Fruit fly (Drosophila melanogaster) whole organism, embryonic: ENCODE measurements around the gene T48.

Experiments
- CG10147 ChIP-seq: fragments of 200-800 bp; sonication (Bioruptor generic); optimal IDR thresholded peaks from 2 replicates; lab custom pipeline; 2019; ENCODE audit warnings: missing biosample characterization, mild to moderate bottlenecking, missing genetic modification characterization, moderate library complexity
- CG10366 ChIP-seq: fragments of 200-800 bp; sonication (Bioruptor generic); IDR thresholded peaks from 2 replicates; pipeline ENCODE4 v1.3.6; 2022; ENCODE audit warnings: missing biosample characterization, missing genetic modification characterization
- CG10979 ChIP-seq: fragments of 200-800 bp; sonication (Bioruptor generic); optimal IDR thresholded peaks from 2 replicates; lab custom pipeline; 2018; ENCODE audit warnings: missing biosample characterization, mild to moderate bottlenecking, missing genetic modification characterization, moderate library complexity
- CG11504 ChIP-seq: fragments of 200-800 bp; sonication (Bioruptor generic); optimal IDR thresholded peaks from 3 replicates; lab custom pipeline; 2019; ENCODE audit warnings: missing biosample characterization, mild to moderate bottlenecking, missing genetic modification characterization, moderate library complexity
- CG11723 ChIP-seq: fragments of 200-800 bp; sonication (Bioruptor generic); optimal IDR thresholded peaks from 2 replicates; lab custom pipeline; 2017; ENCODE audit warnings: missing biosample characterization, mild to moderate bottlenecking, missing genetic modification characterization
- CG12071 ChIP-seq: fragments of 200-800 bp; sonication (Bioruptor generic); optimal IDR thresholded peaks from 3 replicates; lab custom pipeline; 2018; ENCODE audit warnings: missing biosample characterization, mild to moderate bottlenecking, missing genetic modification characterization
- CG12744 ChIP-seq: fragments of 200-800 bp; sonication (Bioruptor generic); optimal IDR thresholded peaks from 2 replicates; lab custom pipeline; 2016; ENCODE audit warnings: missing biosample characterization, missing genetic modification characterization
- CG1529 ChIP-seq: fragments of 200-800 bp; sonication (Bioruptor generic); optimal IDR thresholded peaks from 3 replicates; lab custom pipeline; 2018; ENCODE audit warnings: missing biosample characterization, missing genetic modification characterization
- CG15479 ChIP-seq: fragments of 200-800 bp; sonication (Bioruptor generic); optimal IDR thresholded peaks from 3 replicates; lab custom pipeline; 2019; ENCODE audit warnings: missing biosample characterization, mild to moderate bottlenecking, missing genetic modification characterization, moderate library complexity
- CG16815 ChIP-seq: fragments of 200-800 bp; sonication (Bioruptor generic); optimal IDR thresholded peaks from 3 replicates; lab custom pipeline; 2017; ENCODE audit warnings: missing biosample characterization, mild to moderate bottlenecking, missing genetic modification characterization
- CG17802 ChIP-seq: fragments of 200-800 bp; sonication (Bioruptor generic); optimal IDR thresholded peaks from 2 replicates; lab custom pipeline; 2018; ENCODE audit warnings: missing biosample characterization, mild to moderate bottlenecking, missing genetic modification characterization, moderate library complexity
- CG18262 ChIP-seq: fragments of 200-800 bp; optimal IDR thresholded peaks from 3 replicates; lab custom pipeline; 2019; ENCODE audit warnings: missing biosample characterization, mild to moderate bottlenecking, missing genetic modification characterization, moderate library complexity
- CG18476 ChIP-seq: fragments of 200-800 bp; sonication (Bioruptor generic); optimal IDR thresholded peaks from 2 replicates; lab custom pipeline; 2016; ENCODE audit warnings: missing biosample characterization, mild to moderate bottlenecking, missing genetic modification characterization
- CG18619 ChIP-seq: fragments of 200-800 bp; sonication (Bioruptor generic); optimal IDR thresholded peaks from 3 replicates; lab custom pipeline; 2017; ENCODE audit warnings: missing biosample characterization, mild to moderate bottlenecking, missing genetic modification characterization
- CG2202 ChIP-seq: fragments of 200-800 bp; sonication (Bioruptor generic); optimal IDR thresholded peaks from 2 replicates; lab custom pipeline; 2018; ENCODE audit warnings: missing biosample characterization, mild to moderate bottlenecking, missing genetic modification characterization
- CG3995 ChIP-seq: fragments of 200-800 bp; sonication (Bioruptor generic); optimal IDR thresholded peaks from 3 replicates; lab custom pipeline; 2016; ENCODE audit warnings: missing biosample characterization, missing genetic modification characterization
- CG6813 ChIP-seq: fragments of 200-800 bp; sonication (Bioruptor generic); optimal IDR thresholded peaks from 2 replicates; lab custom pipeline; 2017; ENCODE audit warnings: missing biosample characterization, missing genetic modification characterization, mild to moderate bottlenecking, moderate library complexity, missing genetic modification reagents
- CG7928 ChIP-seq: fragments of 200-800 bp; sonication (Bioruptor generic); optimal IDR thresholded peaks from 2 replicates; lab custom pipeline; 2017; ENCODE audit warnings: missing biosample characterization, mild to moderate bottlenecking, missing genetic modification characterization
- CG8281 ChIP-seq: fragments of 200-800 bp; sonication (Bioruptor generic); optimal IDR thresholded peaks from 2 replicates; lab custom pipeline; 2018; ENCODE audit warnings: missing biosample characterization, mild to moderate bottlenecking, missing genetic modification characterization, moderate library complexity
- CHES-1-like ChIP-seq: fragments of 200-800 bp; sonication (Bioruptor generic); optimal IDR thresholded peaks from 2 replicates; lab custom pipeline; 2016; ENCODE audit warnings: missing biosample characterization, missing genetic modification characterization
- Dek ChIP-seq: fragments of 200-800 bp; sonication (Bioruptor generic); optimal IDR thresholded peaks from 3 replicates; lab custom pipeline; 2019; ENCODE audit warnings: missing biosample characterization, mild to moderate bottlenecking, missing genetic modification characterization, moderate library complexity
- Eip74EF ChIP-seq, 2 experiments: fragments of 200-800 bp in 1 of 2; fragments of >200 bp in 1 of 2; sonication (Bioruptor generic) in 1 of 2; optimal IDR thresholded peaks; 2 replicates each; lab custom pipeline; 2017 to 2019; ENCODE audit warnings: missing biosample characterization in 2 of 2, missing genetic modification characterization in 2 of 2, mild to moderate bottlenecking in 1 of 2, moderate library complexity in 1 of 2
- Fer2 ChIP-seq: fragments of 200-800 bp; sonication (Bioruptor generic); optimal IDR thresholded peaks from 2 replicates; lab custom pipeline; 2018; ENCODE audit warnings: missing biosample characterization, mild to moderate bottlenecking, missing genetic modification characterization, moderate library complexity
- MBD-R2 ChIP-seq: fragments of 200-800 bp; sonication (Bioruptor generic); IDR thresholded peaks from 2 replicates; pipeline ENCODE4 v1.3.6; 2022; ENCODE audit warnings: missing biosample characterization, missing genetic modification characterization
- Med ChIP-seq: fragments of 200-800 bp; sonication (Bioruptor generic); peaks from one replicate; lab custom pipeline; 2016; ENCODE audit warnings: missing biosample characterization, missing genetic modification characterization, mild to moderate bottlenecking, inconsistent platforms, moderate library complexity
- Mes4 ChIP-seq: fragments of 200-800 bp; sonication (Bioruptor generic); optimal IDR thresholded peaks from 2 replicates; lab custom pipeline; 2016; ENCODE audit warnings: missing biosample characterization, missing genetic modification characterization
- Nf-YC ChIP-seq: fragments of 200-800 bp; optimal IDR thresholded peaks from 3 replicates; lab custom pipeline; 2019; ENCODE audit warnings: missing biosample characterization, mild to moderate bottlenecking, missing genetic modification characterization, moderate library complexity
- PHDP ChIP-seq: fragments of 200-800 bp; sonication (Bioruptor generic); optimal IDR thresholded peaks from 3 replicates; lab custom pipeline; 2018; ENCODE audit warnings: missing biosample characterization, mild to moderate bottlenecking, missing genetic modification characterization, moderate library complexity
- Ravus ChIP-seq: fragments of 200-800 bp; sonication (Bioruptor generic); IDR thresholded peaks from 2 replicates; pipeline ENCODE4 v1.3.6; 2022; ENCODE audit warnings: missing biosample characterization, missing genetic modification characterization
- Scr ChIP-seq: fragments of 200-800 bp; sonication (Bioruptor generic); IDR thresholded peaks from 2 replicates; pipeline ENCODE4 v1.3.6; 2022; ENCODE audit warnings: missing biosample characterization, missing genetic modification characterization; ENCODE audit not compliant: partially characterized antibody
- Sin3A ChIP-seq: fragments of >200 bp; optimal IDR thresholded peaks from 2 replicates; lab custom pipeline; 2018
- Xbp1 ChIP-seq: fragments of 200-800 bp; sonication (Bioruptor generic); optimal IDR thresholded peaks from 3 replicates; lab custom pipeline; 2016; ENCODE audit warnings: missing biosample characterization, mild to moderate bottlenecking, missing genetic modification characterization
- bowl ChIP-seq: fragments of 200-800 bp; sonication (Bioruptor generic); IDR thresholded peaks from 2 replicates; pipeline ENCODE4 v1.3.6; 2022; ENCODE audit warnings: missing biosample characterization, missing genetic modification characterization
- chm ChIP-seq: fragments of 200-800 bp; sonication (Bioruptor generic); IDR thresholded peaks from 2 replicates; pipeline ENCODE4 v1.3.6; 2022; ENCODE audit warnings: missing biosample characterization, missing genetic modification characterization
- da ChIP-seq: fragments of 200-800 bp; sonication (Bioruptor generic); optimal IDR thresholded peaks from 2 replicates; lab custom pipeline; 2016; ENCODE audit warnings: missing biosample characterization, missing genetic modification characterization
- danr ChIP-seq: fragments of 200-800 bp; sonication (Bioruptor generic); IDR thresholded peaks from 2 replicates; pipeline ENCODE4 v1.3.6; 2022; ENCODE audit warnings: missing biosample characterization, missing genetic modification characterization
- dmrt11E ChIP-seq: fragments of 200-800 bp; sonication (Bioruptor generic); optimal IDR thresholded peaks from 3 replicates; lab custom pipeline; 2018; ENCODE audit warnings: missing biosample characterization, mild to moderate bottlenecking, missing genetic modification characterization, moderate library complexity
- ftz-f1 ChIP-seq: fragments of 200-800 bp; sonication (Bioruptor generic); optimal IDR thresholded peaks from 2 replicates; lab custom pipeline; 2016; ENCODE audit warnings: missing biosample characterization, missing genetic modification characterization
- gce ChIP-seq: fragments of 200-800 bp; sonication (Bioruptor generic); IDR thresholded peaks from 3 replicates; pipeline ENCODE4 v1.3.6; 2022; ENCODE audit warnings: missing biosample characterization, missing genetic modification characterization
- gsb ChIP-seq: fragments of 200-800 bp; sonication (Bioruptor generic); IDR thresholded peaks from 2 replicates; pipeline ENCODE4 v1.3.6; 2022; ENCODE audit warnings: missing biosample characterization, missing genetic modification characterization
- hb ChIP-seq: fragments of 200-800 bp; sonication (Bioruptor generic); IDR thresholded peaks from 3 replicates; pipeline ENCODE4 v1.3.6; 2022; ENCODE audit warnings: missing biosample characterization, missing genetic modification characterization; ENCODE audit not compliant: partially characterized antibody
- onecut ChIP-seq: fragments of 200-800 bp; sonication (Bioruptor generic); IDR thresholded peaks from 2 replicates; pipeline ENCODE4 v1.3.6; 2022; ENCODE audit warnings: missing biosample characterization, missing genetic modification characterization
- p53 ChIP-seq: fragments of 200-800 bp; sonication (Bioruptor generic); optimal IDR thresholded peaks from 2 replicates; lab custom pipeline; 2016; ENCODE audit warnings: missing biosample characterization, missing genetic modification characterization
- slbo ChIP-seq: fragments of 200-800 bp; sonication (Bioruptor generic); IDR thresholded peaks from 2 replicates; pipeline ENCODE4 v1.3.6; 2022; ENCODE audit warnings: missing biosample characterization, missing genetic modification characterization
- tna ChIP-seq: fragments of 200-800 bp; sonication (Bioruptor generic); IDR thresholded peaks from 2 replicates; pipeline ENCODE4 v1.3.6; 2022; ENCODE audit warnings: missing biosample characterization, missing genetic modification characterization; ENCODE audit not compliant: partially characterized antibody
- tup ChIP-seq: fragments of 200-800 bp; sonication (Bioruptor generic); optimal IDR thresholded peaks from 2 replicates; lab custom pipeline; 2016; ENCODE audit warnings: missing biosample characterization, mild to moderate bottlenecking, missing genetic modification characterization, moderate library complexity

T48 gene

DNA sequence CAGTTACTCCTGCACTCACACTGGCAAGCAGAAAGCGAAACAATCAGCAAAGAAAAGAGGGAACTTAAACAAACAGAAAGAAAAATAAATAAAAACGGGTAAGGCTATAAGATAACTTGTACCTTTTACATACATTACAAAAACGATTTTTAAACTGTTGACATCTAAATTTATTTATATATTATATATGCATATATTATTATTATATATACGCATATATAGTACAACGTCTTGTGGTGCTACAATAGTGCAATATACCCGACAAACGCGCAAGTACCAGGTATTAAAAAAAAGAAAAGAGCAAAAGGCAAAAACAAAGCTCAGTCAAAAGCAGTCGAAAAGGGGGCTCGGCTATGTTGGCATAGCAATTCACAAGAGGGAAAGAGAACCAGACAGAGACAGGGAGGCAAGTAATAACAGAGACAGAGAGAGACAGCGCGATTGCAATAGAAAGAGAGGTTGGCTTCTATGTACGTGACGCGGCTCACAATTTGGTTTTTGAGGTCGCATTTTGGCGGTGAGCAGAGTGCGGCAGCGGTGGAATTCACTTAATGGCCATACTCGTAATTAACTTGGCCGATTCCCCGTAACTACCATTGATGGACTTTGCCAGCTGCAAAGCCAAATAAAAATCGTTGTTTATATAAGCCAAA, 72.6 kb downstream of the T48 start (continued):
- TF ChIP-seq Ravus (GFP tag; lab: Robert Waterston, UW) (peak; percentile 39), CG11723 (peak; percentile 22), dmrt11E (peak; percentile 64), CG10147 (GFP tag; lab: Kevin White, UChicago) (peak; percentile 50), PHDP (tag; lab: Kevin White, UChicago) (peak; percentile 83), CG12071 (peak; percentile 36), chm (GFP tag; lab: Robert Waterston, UW) (no peak), CG18619 (GFP tag; lab: Kevin White, UChicago) (peak; percentile 51), CG15479 (GFP tag; lab: Kevin White, UChicago) (no peak), Sin3A (no peak), hb (GFP tag; lab: Robert Waterston, UW) (no peak), da (GFP tag; lab: Kevin White, UChicago) (no peak), bowl (GFP tag; lab: Robert Waterston, UW) (0 out of 2 replicates have a peak, but pooled peaks have one; percentile 49), Mes4 (GFP tag; lab: Kevin White, UChicago) (no peak)
- TF ChIP-seq, all 482 proteins: peak for 274

DNA sequence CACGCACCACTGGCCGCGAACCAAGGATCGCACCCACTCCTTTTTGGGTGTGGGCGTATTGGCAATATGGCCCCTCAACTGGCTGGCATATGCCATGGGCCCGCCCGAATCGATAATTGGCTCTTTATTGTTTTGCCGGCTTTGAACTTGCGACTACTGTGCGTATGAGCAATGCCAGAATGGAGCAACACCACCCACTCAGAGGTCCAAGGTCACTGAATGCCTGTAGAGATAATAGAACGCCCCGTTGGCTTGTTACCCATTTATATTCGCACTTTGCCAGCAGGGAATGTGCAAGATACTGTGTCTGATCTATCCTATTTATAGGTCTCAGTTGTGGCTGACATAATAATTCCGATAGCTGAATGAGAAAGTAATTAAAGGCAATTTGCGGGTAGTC, 74.0 kb downstream of the T48 start:
- TF ChIP-seq hb (GFP tag; lab: Robert Waterston, UW) = 0 out of 3 replicates have a peak, but pooled peaks have one; percentile 25
- no peak for TF ChIP-seq danr (GFP tag; lab: Robert Waterston, UW)
- TF ChIP-seq onecut = peak; percentile 38; the same call in 1 of the 2 replicates
- peak; percentile 61 for TF ChIP-seq Med
- peak; percentile 47 for TF ChIP-seq ftz-f1
- TF ChIP-seq CG18476 = no peak

DNA sequence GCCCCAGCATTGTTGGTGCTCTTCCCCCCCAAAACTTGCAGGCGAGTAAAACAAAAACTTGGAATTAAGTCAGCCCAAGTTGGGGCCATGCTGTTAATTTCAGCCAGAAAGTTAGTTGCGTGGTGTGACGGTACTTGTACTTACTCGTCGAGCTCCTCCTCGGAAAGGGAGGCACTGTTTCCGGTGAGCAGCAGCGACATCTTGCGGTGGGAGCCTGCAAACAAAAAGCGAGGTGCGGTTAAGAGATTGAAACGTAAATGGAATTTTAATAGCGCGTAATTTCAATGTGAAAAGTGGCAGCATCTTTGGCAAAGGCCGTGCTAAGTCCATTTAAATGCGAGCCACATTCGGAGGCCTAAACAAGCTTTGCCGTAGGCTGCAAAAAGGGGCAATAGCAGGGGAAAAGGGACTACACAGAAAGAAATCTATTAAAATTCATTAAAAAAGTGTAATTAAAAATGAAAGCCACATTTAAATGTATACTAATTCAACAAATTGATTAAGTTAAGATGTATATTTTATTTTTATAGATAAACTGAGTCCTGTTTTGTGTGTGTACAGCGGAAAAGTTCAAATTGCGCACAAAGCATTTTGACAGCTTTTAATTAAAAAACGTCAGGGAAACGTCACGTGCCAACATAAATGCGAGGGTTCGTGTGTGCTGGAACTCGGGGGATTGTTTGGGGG, 75.0 kb downstream of the T48 start:
- TF ChIP-seq CG8281 (tag; lab: Kevin White, UChicago) (no peak), slbo (peak; percentile 35; the same call in 1 of the 2 replicates), CG17802 (tag; lab: Kevin White, UChicago) (peak; percentile 10), Xbp1 (no peak), MBD-R2 (no peak), CG10366 (GFP tag; lab: Robert Waterston, UW) (no peak), CG3995 (GFP tag; lab: Kevin White, UChicago) (no peak), tna (no peak), Scr (GFP tag; lab: Robert Waterston, UW) (no peak), CG6813 (GFP tag; lab: Kevin White, UChicago) (no peak), CG7928 (GFP tag; lab: Kevin White, UChicago) (no peak), CG12744 (GFP tag; lab: Kevin White, UChicago) (no peak), Dek (tag; lab: Kevin White, UChicago) (no peak), CG10147 (GFP tag; lab: Kevin White, UChicago) (no peak), tup (GFP tag; lab: Kevin White, UChicago) (no peak), CG11504 (tag; lab: Kevin White, UChicago) (peak; percentile 16), CG1529 (GFP tag; lab: Kevin White, UChicago) (no peak), dmrt11E (no peak), gsb (GFP tag; lab: Robert Waterston, UW) (no peak), CG16815 (GFP tag; lab: Kevin White, UChicago) (no peak), CHES-1-like (GFP tag; lab: Kevin White, UChicago) (no peak), CG2202 (tag; lab: Kevin White, UChicago) (no peak), Eip74EF (GFP tag; optimal IDR thresholded peaks at IDR 0.05; lab: Kevin White, UChicago) (no peak), CG18262 (tag; lab: Kevin White, UChicago) (no peak), CG10979 (tag; lab: Kevin White, UChicago) (peak; percentile 3), p53 (GFP tag; lab: Kevin White, UChicago) (no peak), gce (GFP tag; lab: Robert Waterston, UW) (no peak), Nf-YC (tag; lab: Kevin White, UChicago) (no peak), Fer2 (tag; lab: Kevin White, UChicago) (no peak)
